Fruit fly (Drosophila melanogaster) whole organism, embryonic: ENCODE data around the gene MESR3.
A peak's percentile ranks its signal among the peaks of the same experiment; 100 is the strongest.

ENCODE experiments used
- B-H2 ChIP-seq: fragments of 200-800 bp; sonication (Bioruptor generic); optimal IDR thresholded peaks from 2 replicates; lab custom pipeline; 2018; ENCODE audit warnings: missing biosample characterization, mild to moderate bottlenecking, missing genetic modification characterization
- CG10543 ChIP-seq: fragments of 200-800 bp; sonication (Bioruptor generic); optimal IDR thresholded peaks from 3 replicates; lab custom pipeline; 2017; ENCODE audit warnings: missing biosample characterization, mild to moderate bottlenecking, missing genetic modification characterization, moderate library complexity
- CG10565 ChIP-seq: fragments of 200-800 bp; sonication (Bioruptor generic); optimal IDR thresholded peaks from 3 replicates; lab custom pipeline; 2016; ENCODE audit warnings: missing biosample characterization, mild to moderate bottlenecking, missing genetic modification characterization
- CG10654 ChIP-seq: fragments of 200-800 bp; sonication (Bioruptor generic); optimal IDR thresholded peaks from 2 replicates; lab custom pipeline; 2016; ENCODE audit warnings: missing biosample characterization, missing genetic modification characterization
- CG10959 ChIP-seq: fragments of 200-800 bp; sonication (Bioruptor generic); IDR thresholded peaks from 2 replicates; pipeline ENCODE4 v1.3.6; 2022; ENCODE audit warnings: missing biosample characterization, missing genetic modification characterization
- CG12155 ChIP-seq: fragments of 200-800 bp; sonication (Bioruptor generic); optimal IDR thresholded peaks from 3 replicates; lab custom pipeline; 2016; ENCODE audit warnings: missing biosample characterization, missing genetic modification characterization
- CG17385 ChIP-seq: fragments of 200-800 bp; sonication (Bioruptor generic); optimal IDR thresholded peaks from 3 replicates; lab custom pipeline; 2018; ENCODE audit warnings: missing biosample characterization, mild to moderate bottlenecking, missing genetic modification characterization
- CG17912 ChIP-seq: fragments of 200-800 bp; sonication (Bioruptor generic); optimal IDR thresholded peaks from 2 replicates; lab custom pipeline; 2018; ENCODE audit warnings: missing biosample characterization, mild to moderate bottlenecking, missing genetic modification characterization
- CG18476 ChIP-seq: fragments of 200-800 bp; sonication (Bioruptor generic); optimal IDR thresholded peaks from 2 replicates; lab custom pipeline; 2016; ENCODE audit warnings: missing biosample characterization, mild to moderate bottlenecking, missing genetic modification characterization
- CG2889 ChIP-seq: fragments of 200-800 bp; sonication (Bioruptor generic); IDR thresholded peaks from 3 replicates; pipeline ENCODE4 v1.3.6; 2022; ENCODE audit warnings: missing biosample characterization, missing genetic modification characterization
- CG30431 ChIP-seq: fragments of 200-800 bp; sonication (Bioruptor generic); optimal IDR thresholded peaks from 2 replicates; lab custom pipeline; 2017; ENCODE audit warnings: missing biosample characterization, missing genetic modification characterization
- CG4282 ChIP-seq: fragments of 200-800 bp; sonication (Bioruptor generic); optimal IDR thresholded peaks from 2 replicates; lab custom pipeline; 2016; ENCODE audit warnings: missing biosample characterization, missing genetic modification characterization
- CG4854 ChIP-seq: fragments of 200-800 bp; sonication (Bioruptor generic); optimal IDR thresholded peaks from 2 replicates; lab custom pipeline; 2016; ENCODE audit warnings: missing biosample characterization, missing genetic modification characterization, inconsistent platforms
- CG7372 ChIP-seq: fragments of 200-800 bp; sonication (Bioruptor generic); IDR thresholded peaks from 2 replicates; pipeline ENCODE4 v1.3.6; 2022; ENCODE audit warnings: missing biosample characterization, missing genetic modification characterization
- CG7786 ChIP-seq: fragments of 200-800 bp; sonication (Bioruptor generic); optimal IDR thresholded peaks from 2 replicates; lab custom pipeline; 2016; ENCODE audit warnings: missing biosample characterization, missing genetic modification characterization
- CG7839 ChIP-seq: fragments of 200-800 bp; sonication (Bioruptor generic); optimal IDR thresholded peaks from 3 replicates; lab custom pipeline; 2018; ENCODE audit warnings: missing biosample characterization, mild to moderate bottlenecking, missing genetic modification characterization, moderate library complexity
- CG7987 ChIP-seq: fragments of 200-800 bp; sonication (Bioruptor generic); optimal IDR thresholded peaks from 2 replicates; lab custom pipeline; 2018; ENCODE audit warnings: missing biosample characterization, mild to moderate bottlenecking, missing genetic modification characterization, moderate library complexity
- CG8290 ChIP-seq, 3 experiments: fragments of 200-800 bp; sonication (Bioruptor generic); optimal IDR thresholded peaks; 2 replicates each; lab custom pipeline; 2016 to 2019; ENCODE audit warnings: missing biosample characterization in 3 of 3, missing genetic modification characterization in 3 of 3, mild to moderate bottlenecking in 2 of 3, moderate library complexity in 1 of 3
- CG9727 ChIP-seq: fragments of 200-800 bp; sonication (Bioruptor generic); optimal IDR thresholded peaks from 3 replicates; lab custom pipeline; 2017; ENCODE audit warnings: missing biosample characterization, mild to moderate bottlenecking, missing genetic modification characterization
- Chrac-16 ChIP-seq: fragments of 200-800 bp; sonication (Bioruptor generic); optimal IDR thresholded peaks from 3 replicates; lab custom pipeline; 2016; ENCODE audit warnings: missing biosample characterization, missing genetic modification characterization
- D19B ChIP-seq: fragments of 200-800 bp; sonication (Bioruptor generic); optimal IDR thresholded peaks from 2 replicates; lab custom pipeline; 2017; ENCODE audit warnings: missing biosample characterization, mild to moderate bottlenecking, missing genetic modification characterization
- Dbx ChIP-seq: fragments of 200-800 bp; sonication (Bioruptor generic); IDR thresholded peaks from 3 replicates; pipeline ENCODE4 v1.3.6; 2022; ENCODE audit warnings: missing biosample characterization, missing genetic modification characterization
- Dip3 ChIP-seq: fragments of 200-800 bp; sonication (Bioruptor generic); optimal IDR thresholded peaks from 3 replicates; lab custom pipeline; 2016; ENCODE audit warnings: missing biosample characterization, missing genetic modification characterization
- E2f1 ChIP-seq: fragments of 200-800 bp; sonication (Bioruptor generic); IDR thresholded peaks from 2 replicates; pipeline ENCODE4 v1.3.6; 2022; ENCODE audit warnings: missing biosample characterization, missing genetic modification characterization
- HLH3B ChIP-seq: fragments of 200-800 bp; sonication (Bioruptor generic); IDR thresholded peaks from 2 replicates; pipeline ENCODE4 v1.3.6; 2022; ENCODE audit warnings: missing biosample characterization, missing genetic modification characterization
- Scr ChIP-seq: fragments of 200-800 bp; sonication (Bioruptor generic); IDR thresholded peaks from 2 replicates; pipeline ENCODE4 v1.3.6; 2022; ENCODE audit warnings: missing biosample characterization, missing genetic modification characterization; ENCODE audit not compliant: partially characterized antibody
- Usf ChIP-seq: fragments of 200-800 bp; sonication (Bioruptor generic); optimal IDR thresholded peaks from 2 replicates; lab custom pipeline; 2017; ENCODE audit warnings: missing genotype, missing biosample characterization, missing genetic modification characterization
- YL-1 ChIP-seq: fragments of 200-800 bp; sonication (Bioruptor generic); optimal IDR thresholded peaks from 3 replicates; lab custom pipeline; 2017; ENCODE audit warnings: missing biosample characterization, mild to moderate bottlenecking, missing genetic modification characterization
- br ChIP-seq: fragments of >200 bp; optimal IDR thresholded peaks from 2 replicates; lab custom pipeline; 2017
- croc ChIP-seq: fragments of 200-800 bp; sonication (Bioruptor generic); conservative IDR thresholded peaks from 3 replicates; pipeline ENCODE4 v1.3.6; 2022; ENCODE audit warnings: missing biosample characterization, missing genetic modification characterization
- dm ChIP-seq: fragments of 200-800 bp; sonication (Bioruptor generic); optimal IDR thresholded peaks from 3 replicates; lab custom pipeline; 2016; ENCODE audit warnings: missing biosample characterization, missing genetic modification characterization
- fd96Cb ChIP-seq: fragments of 200-800 bp; sonication (Bioruptor generic); optimal IDR thresholded peaks from 2 replicates; lab custom pipeline; 2018; ENCODE audit warnings: missing biosample characterization, mild to moderate bottlenecking, missing genetic modification characterization, moderate library complexity
- ftz-f1 ChIP-seq: fragments of 200-800 bp; sonication (Bioruptor generic); optimal IDR thresholded peaks from 2 replicates; lab custom pipeline; 2016; ENCODE audit warnings: missing biosample characterization, missing genetic modification characterization
- gem ChIP-seq: fragments of 200-800 bp; sonication (Bioruptor generic); optimal IDR thresholded peaks from 2 replicates; lab custom pipeline; 2019; ENCODE audit warnings: missing biosample characterization, mild to moderate bottlenecking, missing genetic modification characterization, moderate library complexity
- gsb ChIP-seq: fragments of 200-800 bp; sonication (Bioruptor generic); IDR thresholded peaks from 2 replicates; pipeline ENCODE4 v1.3.6; 2022; ENCODE audit warnings: missing biosample characterization, missing genetic modification characterization
- gt ChIP-seq: fragments of 200-800 bp; sonication (Bioruptor generic); IDR thresholded peaks from 2 replicates; pipeline ENCODE4 v1.3.6; 2022; ENCODE audit warnings: missing biosample characterization, missing genetic modification characterization
- hbn ChIP-seq: fragments of 200-800 bp; sonication (Bioruptor generic); IDR thresholded peaks from 2 replicates; pipeline ENCODE4 v1.3.6; 2022; ENCODE audit warnings: missing biosample characterization, missing genetic modification characterization; ENCODE audit not compliant: partially characterized antibody
- lov ChIP-seq, 2 experiments: fragments of 200-800 bp in 1 of 2; fragments of >200 bp in 1 of 2; sonication (Bioruptor generic) in 1 of 2; IDR thresholded peaks in 1 of 2; optimal IDR thresholded peaks in 1 of 2; 2 replicates in 1 of 2; 3 replicates in 1 of 2; pipeline versions ENCODE4 v1.3.6 to Lab custom; 2017 to 2022; ENCODE audit warnings: missing biosample characterization in 1 of 2, missing genetic modification characterization in 1 of 2
- maf-S ChIP-seq: fragments of 200-800 bp; sonication (Bioruptor generic); optimal IDR thresholded peaks from 2 replicates; lab custom pipeline; 2016; ENCODE audit warnings: missing biosample characterization, missing genetic modification characterization
- nerfin-1 ChIP-seq: fragments of 200-800 bp; sonication (Bioruptor generic); optimal IDR thresholded peaks from 3 replicates; lab custom pipeline; 2019; ENCODE audit warnings: missing biosample characterization, mild to moderate bottlenecking, missing genetic modification characterization, moderate library complexity
- p53 ChIP-seq: fragments of 200-800 bp; sonication (Bioruptor generic); optimal IDR thresholded peaks from 2 replicates; lab custom pipeline; 2016; ENCODE audit warnings: missing biosample characterization, missing genetic modification characterization
- ranshi ChIP-seq: fragments of 200-800 bp; sonication (Bioruptor generic); IDR thresholded peaks from 2 replicates; pipeline ENCODE4 v1.3.6; 2022; ENCODE audit warnings: missing biosample characterization, missing genetic modification characterization
- row ChIP-seq: fragments of 200-800 bp; sonication (Bioruptor generic); IDR thresholded peaks from 3 replicates; pipeline ENCODE4 v1.3.6; 2022; ENCODE audit warnings: missing biosample characterization, missing genetic modification characterization
- sc ChIP-seq, 3 experiments: fragments of >200 bp in 2 of 3; fragments of 200-800 bp in 1 of 3; sonication (Bioruptor generic) in 1 of 3; optimal IDR thresholded peaks; 2 replicates in 2 of 3; 3 replicates in 1 of 3; lab custom pipeline; 2017; ENCODE audit warnings: mild to moderate bottlenecking in 1 of 3, missing biosample characterization in 1 of 3, missing genetic modification characterization in 1 of 3, missing genetic modification reagents in 1 of 3
- scrt ChIP-seq: fragments of 200-800 bp; sonication (Bioruptor generic); optimal IDR thresholded peaks from 2 replicates; lab custom pipeline; 2018; ENCODE audit warnings: missing biosample characterization, mild to moderate bottlenecking, missing genetic modification characterization, moderate library complexity
- seq ChIP-seq: fragments of 200-800 bp; sonication (Bioruptor generic); IDR thresholded peaks from 2 replicates; pipeline ENCODE4 v1.3.6; 2022; ENCODE audit warnings: missing biosample characterization, missing genetic modification characterization
- tin ChIP-seq: fragments of 200-800 bp; sonication (Bioruptor generic); optimal IDR thresholded peaks from 3 replicates; lab custom pipeline; 2016; ENCODE audit warnings: missing biosample characterization, missing genetic modification characterization
- zfh2 ChIP-seq: fragments of 200-800 bp; sonication (Bioruptor generic); optimal IDR thresholded peaks from 2 replicates; lab custom pipeline; 2016; ENCODE audit warnings: missing biosample characterization, missing genetic modification characterization

The MESR3 gene

dm6 chr2L:18590100-18590941, 26.7 kb upstream of the MESR3 start, which contains the start of the genes Pde11 and CG15160 (continued):
- TF ChIP-seq sc (optimal IDR thresholded peaks at IDR 0.05; lab: Kevin White, UChicago), result no peak
- no peak for TF ChIP-seq sc (GFP tag; optimal IDR thresholded peaks at IDR 0.05; lab: Kevin White, UChicago)
- no peak for TF ChIP-seq CG17385
- no peak for TF ChIP-seq CG2889 (GFP tag; lab: Robert Waterston, UW)
- peak; percentile 49 for TF ChIP-seq CG12155 (GFP tag; lab: Kevin White, UChicago)
- no peak for TF ChIP-seq HLH3B (GFP tag; lab: Robert Waterston, UW)
- peak; percentile 28 for TF ChIP-seq CG7786 (GFP tag; lab: Kevin White, UChicago)
- peak; percentile 19 for TF ChIP-seq CG10543 (GFP tag; lab: Kevin White, UChicago)
- TF ChIP-seq CG10959, result no peak
- no peak for TF ChIP-seq CG18476 (GFP tag; lab: Kevin White, UChicago)
- no peak for TF ChIP-seq fd96Cb (tag; lab: Kevin White, UChicago)
- TF ChIP-seq Usf (GFP tag; lab: Kevin White, UChicago), result no peak
- TF ChIP-seq CG7839 (tag; lab: Kevin White, UChicago), result no peak
- peak; percentile 7 for TF ChIP-seq maf-S (GFP tag; lab: Kevin White, UChicago)
- TF ChIP-seq CG10654 (GFP tag; lab: Kevin White, UChicago), result no peak
- TF ChIP-seq CG7372 (GFP tag; lab: Robert Waterston, UW), result no peak
- peak; percentile 26 for TF ChIP-seq Chrac-16 (GFP tag; lab: Kevin White, UChicago)
- no peak for TF ChIP-seq CG4282 (GFP tag; lab: Kevin White, UChicago)
- TF ChIP-seq YL-1 (GFP tag; lab: Kevin White, UChicago), result peak; percentile 36
- no peak for TF ChIP-seq CG4854 (GFP tag; lab: Kevin White, UChicago)
- TF ChIP-seq nerfin-1, result no peak
- peak; percentile 99 for TF ChIP-seq Scr (GFP tag; lab: Robert Waterston, UW)
- no peak for TF ChIP-seq gsb
- peak; percentile 79 for TF ChIP-seq row (GFP tag; lab: Robert Waterston, UW)
- no peak for TF ChIP-seq CG30431 (GFP tag; lab: Kevin White, UChicago)
- 0 out of 2 replicates have a peak, but pooled peaks have one; percentile 6 for TF ChIP-seq E2f1 (GFP tag; lab: Robert Waterston, UW)
- peak; percentile 39 for TF ChIP-seq CG7987
- peak; percentile 44 for TF ChIP-seq CG9727
- no peak for TF ChIP-seq gt
- TF ChIP-seq dm, result peak; percentile 56
- peak; percentile 80 for TF ChIP-seq Dbx
- no peak for TF ChIP-seq ranshi (GFP tag; lab: Robert Waterston, UW)
- peak; percentile 56 for TF ChIP-seq CG8290 (GFP tag; optimal IDR thresholded peaks at IDR 0.05; lab: Kevin White, UChicago)
- TF ChIP-seq CG8290 (tag; optimal IDR thresholded peaks at IDR 0.05; lab: Kevin White, UChicago), result peak in 1 of 2 experiments; percentile 8
- TF ChIP-seq br (lab: Kevin White, UChicago), result no peak
- 0 out of 2 replicates have a peak, but pooled peaks have one; percentile 25 for TF ChIP-seq seq (GFP tag; lab: Robert Waterston, UW)
- TF ChIP-seq B-H2 (GFP tag; lab: Kevin White, UChicago), result no peak
- peak; percentile 92 for TF ChIP-seq hbn (GFP tag; lab: Robert Waterston, UW)
- TF ChIP-seq lov (optimal IDR thresholded peaks at IDR 0.05; lab: Kevin White, UChicago), result no peak
- no peak for TF ChIP-seq lov (GFP tag; IDR thresholded peaks at IDR 0.05; lab: Robert Waterston, UW)
- TF ChIP-seq CG10565 (GFP tag; lab: Kevin White, UChicago), result no peak
- TF ChIP-seq CG17912 (GFP tag; lab: Kevin White, UChicago), result no peak
- TF ChIP-seq p53, result no peak
- peak; percentile 1 for TF ChIP-seq Dip3
- peak; percentile 45 for TF ChIP-seq scrt (GFP tag; lab: Kevin White, UChicago)
- TF ChIP-seq ftz-f1 (GFP tag; lab: Kevin White, UChicago), result no peak
- peak; percentile 10 for TF ChIP-seq zfh2
- TF ChIP-seq D19B (GFP tag; lab: Kevin White, UChicago), result no peak
- TF ChIP-seq gem (tag; lab: Kevin White, UChicago), result no peak
- peak; percentile 1 for TF ChIP-seq tin (GFP tag; lab: Kevin White, UChicago)
- no peak for TF ChIP-seq croc
